Fruit fly (Drosophila melanogaster) whole organism, pupa: ENCODE data around the gene dgt2.

Source experiments
- CG10348 ChIP-seq: fragments of 200-800 bp; sonication (Bioruptor generic); IDR thresholded peaks from 2 replicates; pipeline ENCODE4 v1.3.6; 2022; ENCODE audit warnings: missing biosample characterization, missing genetic modification characterization
- CG13204 ChIP-seq: fragments of 200-800 bp; sonication (Bioruptor generic); optimal IDR thresholded peaks from 2 replicates; lab custom pipeline; 2018; ENCODE audit warnings: missing biosample characterization, mild to moderate bottlenecking, missing genetic modification characterization, moderate library complexity
- CG14655 ChIP-seq: fragments of 200-800 bp; sonication (Bioruptor generic); optimal IDR thresholded peaks from 3 replicates; lab custom pipeline; 2017; ENCODE audit warnings: mild to moderate bottlenecking, missing biosample characterization, missing genetic modification reagents, missing genetic modification characterization
- CG15710 ChIP-seq: fragments of 200-800 bp; sonication (Bioruptor generic); optimal IDR thresholded peaks from 2 replicates; lab custom pipeline; 2018; ENCODE audit warnings: missing biosample characterization, mild to moderate bottlenecking, missing genetic modification characterization, moderate library complexity
- D1 ChIP-seq: fragments of 200-800 bp; sonication (Bioruptor generic); optimal IDR thresholded peaks from 2 replicates; lab custom pipeline; 2018; ENCODE audit warnings: missing biosample characterization, mild to moderate bottlenecking, missing genetic modification characterization, moderate library complexity
- Pif1B ChIP-seq: fragments of 200-800 bp; sonication (Bioruptor generic); optimal IDR thresholded peaks from 3 replicates; lab custom pipeline; 2016; ENCODE audit warnings: missing biosample characterization, missing genetic modification characterization

DNA sequence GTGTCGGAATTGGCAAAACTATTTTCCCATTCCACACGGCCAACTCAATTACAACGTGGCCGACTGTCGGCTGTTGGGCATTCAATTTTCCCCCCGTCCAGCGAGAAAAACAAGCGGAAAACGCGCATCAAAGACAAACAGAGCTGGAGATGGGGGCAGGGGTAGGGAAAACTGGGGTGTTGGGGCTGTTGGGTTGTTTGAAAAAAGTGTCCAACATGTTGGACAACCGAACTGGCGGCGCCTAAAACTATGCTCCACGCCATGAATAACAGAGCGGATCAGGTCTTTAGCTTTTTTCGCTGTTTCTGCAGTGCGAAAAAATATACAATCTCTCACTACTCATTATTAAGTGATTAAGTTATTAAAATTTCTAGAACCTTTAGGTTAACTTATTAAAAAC lies 47.5 kb upstream of the dgt2 start:
- no peak for TF ChIP-seq CG15710 (tag; lab: Kevin White, UChicago)
- peak; percentile 14 for TF ChIP-seq CG14655 (GFP tag; lab: Kevin White, UChicago)
- TF ChIP-seq D1 (tag; lab: Kevin White, UChicago), result no peak
- TF ChIP-seq CG13204, result no peak
- TF ChIP-seq Pif1B (GFP tag; lab: Kevin White, UChicago), result no peak
- TF ChIP-seq CG10348 (GFP tag; lab: Robert Waterston, UW), result no peak
